Worm (Caenorhabditis elegans): ENCODE data around the gene pqn-84.

Gene pqn-84

DNA sequence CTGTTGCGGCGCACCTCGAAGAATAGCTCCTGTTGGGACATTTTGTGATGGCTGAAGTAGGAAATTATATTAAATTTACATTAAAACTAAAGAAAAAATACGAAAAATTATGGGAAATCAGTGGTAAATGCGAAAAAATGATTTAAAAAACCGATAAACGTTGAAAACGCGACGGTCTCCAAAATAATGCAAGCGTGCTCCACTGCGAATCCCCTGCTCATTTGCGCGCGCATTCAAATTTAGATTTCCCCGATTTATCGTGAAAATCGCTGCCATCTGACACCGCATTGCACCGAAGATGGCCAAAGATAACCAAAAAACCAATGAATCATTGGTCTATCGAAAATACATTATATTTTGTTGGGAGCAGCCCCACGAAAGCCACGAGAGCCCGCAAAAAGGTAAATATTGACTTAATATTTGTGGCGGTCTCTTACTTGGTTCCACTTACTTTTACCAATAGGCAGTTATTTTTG lies 19.4 kb downstream of the pqn-84 start, which contains the start of the genes elb-1 and Y41C4A.11 (continued):
- TF ChIP-seq ztf-22 (GFP tag; optimal IDR thresholded peaks at IDR 0.05) (no peak), gei-17 (GFP tag; optimal IDR thresholded peaks at IDR 0.05) (no peak), aptf-2 (GFP tag; conservative IDR thresholded peaks at IDR 0.05) (no peak), pbrm-1 (GFP tag; IDR thresholded peaks at IDR 0.05) (no peak), unc-62 (GFP tag; optimal IDR thresholded peaks at IDR 0.05) (no peak), unc-130 (GFP tag; optimal IDR thresholded peaks at IDR 0.05) (no peak), dpl-1 (GFP tag; optimal IDR thresholded peaks at IDR 0.05) (peak; percentile 87), attf-6 (GFP tag; IDR thresholded peaks at IDR 0.05) (no peak), F55B11.4 (tag; optimal IDR thresholded peaks at IDR 0.05; ENCODE audit: borderline replicate concordance, insufficient read depth) (no peak), aptf-3 (GFP tag; IDR thresholded peaks at IDR 0.05) (no peak), cebp-1 (GFP tag; IDR thresholded peaks at IDR 0.05) (no peak), cebp-1 (tag; optimal IDR thresholded peaks at IDR 0.05) (peak; percentile 29)

DNA sequence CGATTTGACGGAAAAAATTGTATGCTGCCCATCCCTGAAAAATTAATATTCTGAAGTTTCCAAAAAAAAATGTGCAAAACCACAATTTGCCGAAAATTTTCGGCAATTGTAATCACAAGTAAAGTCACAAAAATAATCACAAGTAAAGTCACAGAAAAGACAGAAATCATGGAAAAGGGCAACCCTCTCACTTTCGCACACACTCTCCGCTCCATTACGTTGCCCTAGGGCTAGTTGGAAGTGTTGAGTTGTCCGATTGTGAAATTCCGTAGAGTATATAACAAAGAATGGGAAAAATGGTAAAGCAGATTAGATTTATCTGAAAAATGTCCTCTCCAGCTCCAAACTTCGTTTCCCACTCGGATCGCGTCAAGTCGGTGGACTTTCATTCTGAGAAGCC lies 21.3 kb downstream of the pqn-84 start, which contains the start of gene Y41C4A.32:
Gene Y41C4A.32 (plus strand): TSS at position 302 of the 400 bp plus-strand sequence.
- TF ChIP-seq mxl-1 (tag; optimal IDR thresholded peaks at IDR 0.05) (no peak), F39B2.1 (GFP tag; IDR thresholded peaks at IDR 0.05) (no peak), B0261.1 (tag; optimal IDR thresholded peaks at IDR 0.05) (no peak), somi-1 (GFP tag; optimal IDR thresholded peaks at IDR 0.05) (no peak), sdz-38 (tag; optimal IDR thresholded peaks at IDR 0.05) (no peak), let-607 (tag; optimal IDR thresholded peaks at IDR 0.05) (peak; percentile 96), let-526 (GFP tag; IDR thresholded peaks at IDR 0.05) (no peak), cebp-1 (GFP tag; IDR thresholded peaks at IDR 0.05) (no peak), cebp-1 (tag; optimal IDR thresholded peaks at IDR 0.05) (peak; percentile 75), Y53F4B.3 (GFP tag; IDR thresholded peaks at IDR 0.05) (no peak), rpc-1 (optimal IDR thresholded peaks at IDR 0.05) (no peak), rpc-1 (tag; optimal IDR thresholded peaks at IDR 0.05) (no peak), mcd-1 (GFP tag; IDR thresholded peaks at IDR 0.05) (0 out of 2 replicates have a peak, but pooled peaks have one; percentile 7), ccch-3 (GFP tag; optimal IDR thresholded peaks at IDR 0.05) (no peak), nhr-80 (tag; optimal IDR thresholded peaks at IDR 0.05) (peak; percentile 19), lin-54 (GFP tag; optimal IDR thresholded peaks at IDR 0.05) (no peak), gei-17 (GFP tag; optimal IDR thresholded peaks at IDR 0.05) (no peak), ZK185.1 (tag; optimal IDR thresholded peaks at IDR 0.05; ENCODE audit: poor library complexity, severe bottlenecking) (no peak), nfyb-1 (GFP tag; IDR thresholded peaks at IDR 0.05) (no peak), pha-4 (tag; optimal IDR thresholded peaks at IDR 0.05) (no peak), F57A8.1 (GFP tag; optimal IDR thresholded peaks at IDR 0.05) (no peak), pbrm-1 (GFP tag; IDR thresholded peaks at IDR 0.05) (no peak), snpc-4 (GFP tag; optimal IDR thresholded peaks at IDR 0.05) (no peak), snpc-4 (tag; optimal IDR thresholded peaks at IDR 0.05) (no peak), efl-1 (GFP tag; optimal IDR thresholded peaks at IDR 0.05) (no peak), die-1 (tag; optimal IDR thresholded peaks at IDR 0.05) (no peak), nhr-120 (GFP tag; IDR thresholded peaks at IDR 0.05) (no peak), athp-1 (tag; optimal IDR thresholded peaks at IDR 0.05) (no peak)

DNA sequence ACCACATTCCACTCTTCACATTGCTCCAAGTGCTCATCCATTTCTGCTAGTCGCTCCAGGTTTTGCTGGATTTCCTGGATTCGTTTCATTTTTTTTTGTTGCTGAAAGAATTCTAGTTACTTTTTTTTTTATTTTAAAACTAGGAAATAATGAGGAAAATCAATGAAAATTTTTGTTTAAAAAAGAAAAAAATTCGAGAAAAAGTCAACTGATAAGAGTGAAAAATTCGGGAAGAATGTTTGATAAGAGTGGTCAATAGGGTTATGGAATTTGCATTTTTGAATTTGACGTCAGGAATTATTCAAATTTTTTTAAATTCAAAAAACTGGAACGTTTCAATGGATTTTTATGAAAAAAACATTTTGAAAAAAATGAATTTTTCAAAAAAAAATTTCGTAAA lies 26.5 kb downstream of the pqn-84 start, which contains the start of gene Y41C4A.12:
Gene Y41C4A.12 (minus strand): TSS at position 101 of the 400 bp plus-strand sequence.
- TF ChIP-seq atf-7 (tag; optimal IDR thresholded peaks at IDR 0.05) (no peak), ets-4 (GFP tag; optimal IDR thresholded peaks at IDR 0.05) (no peak), ceh-100 (GFP tag; IDR thresholded peaks at IDR 0.05) (no peak), repo-1 (tag; optimal IDR thresholded peaks at IDR 0.05) (no peak), rpc-1 (optimal IDR thresholded peaks at IDR 0.05) (no peak), rpc-1 (tag; optimal IDR thresholded peaks at IDR 0.05) (no peak), madf-8 (GFP tag; conservative IDR thresholded peaks at IDR 0.05) (no peak), ama-1 (optimal IDR thresholded peaks at IDR 0.05) (no peak), ama-1 (GFP tag; optimal IDR thresholded peaks at IDR 0.05) (no peak), F57C9.4 (tag; optimal IDR thresholded peaks at IDR 0.05) (no peak), attf-3 (GFP tag; conservative IDR thresholded peaks at IDR 0.05) (no peak), rcor-1 (GFP tag; IDR thresholded peaks at IDR 0.05) (no peak), mcd-1 (GFP tag; IDR thresholded peaks at IDR 0.05) (no peak), sdz-38 (tag; optimal IDR thresholded peaks at IDR 0.05) (no peak)

All from whole organism, young adult.